Worm (Caenorhabditis elegans) whole organism, mixed stage, embryonic: ENCODE results near the gene ddl-2.

Experiments
- flh-1 ChIP-seq: fragments of 200-800 bp; sonication (Bioruptor generic); optimal IDR thresholded peaks from 2 replicates; lab custom pipeline; 2018; ENCODE audit warnings: mild to moderate bottlenecking, missing genetic modification characterization, moderate library complexity, missing compliant biosample characterization
- lin-13 ChIP-seq: fragments of 150-350 bp; optimal IDR thresholded peaks from 2 replicates; lab custom pipeline; 2014; ENCODE audit warnings: missing biosample characterization, missing genetic modification characterization
- lin-32 ChIP-seq: fragments of 200-800 bp; sonication (Bioruptor generic); optimal IDR thresholded peaks from 2 replicates; lab custom pipeline; 2018; ENCODE audit warnings: mild to moderate bottlenecking, missing genetic modification characterization, missing compliant biosample characterization
- mab-5 ChIP-seq: fragments of 150-350 bp; optimal IDR thresholded peaks from 2 replicates; lab custom pipeline; 2014; ENCODE audit warnings: missing biosample characterization, missing genetic modification characterization
- mep-1 ChIP-seq: fragments of 150-350 bp; optimal IDR thresholded peaks from 2 replicates; lab custom pipeline; 2017; ENCODE audit warnings: missing biosample characterization, missing genetic modification reagents, missing genetic modification characterization, inconsistent platforms
- mls-2 ChIP-seq: sonication (generic microtip); optimal IDR thresholded peaks from 2 replicates; lab custom pipeline; 2016; ENCODE audit warnings: mild to moderate bottlenecking, missing genetic modification characterization, moderate library complexity, missing compliant biosample characterization
- nhr-28 ChIP-seq: fragments of 150-350 bp; optimal IDR thresholded peaks from 2 replicates; lab custom pipeline; 2014; ENCODE audit warnings: missing biosample characterization, missing genetic modification characterization
- nhr-76 ChIP-seq: sonication (generic microtip); optimal IDR thresholded peaks from 2 replicates; lab custom pipeline; 2017; ENCODE audit warnings: missing biosample characterization, missing genetic modification characterization
- pha-4 ChIP-seq: fragments of 150-350 bp; optimal IDR thresholded peaks from 2 replicates; lab custom pipeline; 2018; ENCODE audit warnings: missing biosample characterization, missing genetic modification reagents, missing genetic modification characterization
- unc-39 ChIP-seq: fragments of 150-350 bp; optimal IDR thresholded peaks from 2 replicates; lab custom pipeline; 2014; ENCODE audit warnings: missing biosample characterization, missing genetic modification characterization
- unc-62 ChIP-seq: fragments of 150-350 bp; optimal IDR thresholded peaks from 2 replicates; lab custom pipeline; 2014; ENCODE audit warnings: missing biosample characterization, missing genetic modification reagents, missing genetic modification characterization

DNA sequence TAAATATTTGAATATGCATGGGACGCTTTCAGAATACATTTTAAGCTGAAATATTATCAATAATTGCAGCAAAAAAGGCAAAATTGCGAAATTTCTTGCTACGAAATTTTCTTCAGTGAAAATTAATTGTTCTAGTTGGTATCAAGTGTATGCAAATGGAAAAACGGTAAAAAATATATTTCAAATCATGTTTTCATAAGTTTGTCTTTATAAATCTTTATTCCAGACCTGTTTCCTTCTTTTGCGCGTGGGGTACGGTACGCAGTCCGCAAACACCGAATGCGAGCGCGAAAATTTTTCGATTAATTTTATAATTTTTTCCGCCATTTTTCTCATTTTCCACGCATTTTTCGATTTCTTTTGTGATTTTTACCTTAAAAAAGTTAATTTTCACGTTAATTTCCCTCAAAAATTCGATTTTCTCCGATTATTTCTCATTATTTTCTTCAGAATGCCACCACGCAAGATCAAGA, 49.1 kb upstream of the ddl-2 start, which contains the start of the genes fbxc-23 and csc-1:
- TF ChIP-seq flh-1 (GFP tag; lab: Kevin White, UChicago) (no peak), unc-62 (no peak), pha-4 (tag; lab: Kevin White, UChicago) (no peak), lin-32 (GFP tag; lab: Kevin White, UChicago) (no peak), mab-5 (tag; lab: Kevin White, UChicago) (no peak), nhr-76 (tag; lab: Kevin White, UChicago) (no peak), nhr-28 (tag; lab: Kevin White, UChicago) (no peak), mep-1 (tag; lab: Kevin White, UChicago) (peak; percentile 40), mls-2 (no peak), unc-39 (tag; lab: Kevin White, UChicago) (no peak), lin-13 (tag; lab: Kevin White, UChicago) (peak; percentile 25)
